Fruit fly (Drosophila melanogaster) Kc167 (cell line): ENCODE results near the gene CG33702.

ENCODE experiments used
- Myc ChIP-seq: fragments of >200 bp; optimal IDR thresholded peaks from 2 replicates; lab custom pipeline; 2017; ENCODE audit warnings: missing external identifiers
- Sin3A ChIP-seq: fragments of >200 bp; optimal IDR thresholded peaks from 2 replicates; lab custom pipeline; 2018; ENCODE audit warnings: missing external identifiers
- h ChIP-seq: fragments of >200 bp; optimal IDR thresholded peaks from 3 replicates; lab custom pipeline; 2018; ENCODE audit warnings: missing external identifiers
- insv ChIP-seq: fragments of >200 bp; optimal IDR thresholded peaks from 3 replicates; lab custom pipeline; 2018; ENCODE audit warnings: missing external identifiers
- psq ChIP-seq: fragments of >200 bp; optimal IDR thresholded peaks from 2 replicates; lab custom pipeline; 2017; ENCODE audit warnings: missing external identifiers
- ttk ChIP-seq: sonication (Bioruptor generic); optimal IDR thresholded peaks from 2 replicates; lab custom pipeline; 2017; ENCODE audit warnings: missing external identifiers

dm6 chr3L:9468261-9468890 is 44.8 kb downstream of the CG33702 start:
- TF ChIP-seq ttk (lab: Kevin White, UChicago) (no peak), insv (lab: Kevin White, UChicago) (no peak), h (lab: Kevin White, UChicago) (no peak), Sin3A (lab: Kevin White, UChicago) (no peak), psq (no peak), Myc (lab: Kevin White, UChicago) (no peak)
